Fruit fly (Drosophila melanogaster) whole organism, embryonic: Measurements from ENCODE around the gene CG15625.

ENCODE experiments used
- Asciz ChIP-seq: fragments of 200-800 bp; sonication (Bioruptor generic); optimal IDR thresholded peaks from 2 replicates; lab custom pipeline; 2017; ENCODE audit warnings: missing biosample characterization, mild to moderate bottlenecking, missing genetic modification characterization, missing genetic modification reagents
- CG10209 ChIP-seq: fragments of 200-800 bp; sonication (Bioruptor generic); optimal IDR thresholded peaks from 3 replicates; lab custom pipeline; 2017; ENCODE audit warnings: missing biosample characterization, mild to moderate bottlenecking, missing genetic modification characterization, missing genetic modification reagents
- CG10267 ChIP-seq: fragments of 200-800 bp; sonication (Bioruptor generic); optimal IDR thresholded peaks from 2 replicates; lab custom pipeline; 2018; ENCODE audit warnings: missing biosample characterization, mild to moderate bottlenecking, missing genetic modification characterization, moderate library complexity
- CG10366 ChIP-seq: fragments of 200-800 bp; sonication (Bioruptor generic); IDR thresholded peaks from 2 replicates; pipeline ENCODE4 v1.3.6; 2022; ENCODE audit warnings: missing biosample characterization, missing genetic modification characterization
- CG11247 ChIP-seq: fragments of 200-800 bp; sonication (Bioruptor generic); IDR thresholded peaks from 2 replicates; pipeline ENCODE4 v1.3.6; 2022; ENCODE audit warnings: missing biosample characterization, missing genetic modification characterization
- CG12071 ChIP-seq: fragments of 200-800 bp; sonication (Bioruptor generic); optimal IDR thresholded peaks from 3 replicates; lab custom pipeline; 2018; ENCODE audit warnings: missing biosample characterization, mild to moderate bottlenecking, missing genetic modification characterization
- CG12769 ChIP-seq: fragments of 200-800 bp; sonication (Bioruptor generic); optimal IDR thresholded peaks from 2 replicates; lab custom pipeline; 2019; ENCODE audit warnings: missing biosample characterization, mild to moderate bottlenecking, missing genetic modification characterization, moderate library complexity
- CG13123 ChIP-seq: fragments of 200-800 bp; sonication (Bioruptor generic); optimal IDR thresholded peaks from 2 replicates; lab custom pipeline; 2016; ENCODE audit warnings: missing biosample characterization, missing genetic modification characterization
- CG13287 ChIP-seq: fragments of 200-800 bp; sonication (Bioruptor generic); IDR thresholded peaks from 2 replicates; pipeline ENCODE4 v1.3.6; 2022; ENCODE audit warnings: missing biosample characterization, missing genetic modification characterization; ENCODE audit not compliant: partially characterized antibody
- CG13775 ChIP-seq: fragments of 200-800 bp; sonication (Bioruptor generic); optimal IDR thresholded peaks from 3 replicates; lab custom pipeline; 2017; ENCODE audit warnings: missing biosample characterization, mild to moderate bottlenecking, missing genetic modification characterization
- CG15073 ChIP-seq: fragments of 200-800 bp; sonication (Bioruptor generic); optimal IDR thresholded peaks from 2 replicates; lab custom pipeline; 2016; ENCODE audit warnings: missing biosample characterization, missing genetic modification characterization
- CG1647 ChIP-seq: fragments of 200-800 bp; sonication (Bioruptor generic); optimal IDR thresholded peaks from 3 replicates; lab custom pipeline; 2016; ENCODE audit warnings: missing biosample characterization, missing genetic modification characterization
- CG17385 ChIP-seq: fragments of 200-800 bp; sonication (Bioruptor generic); optimal IDR thresholded peaks from 3 replicates; lab custom pipeline; 2018; ENCODE audit warnings: missing biosample characterization, mild to moderate bottlenecking, missing genetic modification characterization
- CG17612 ChIP-seq: fragments of 200-800 bp; sonication (Bioruptor generic); IDR thresholded peaks from 2 replicates; pipeline ENCODE4 v1.3.6; 2022; ENCODE audit warnings: missing biosample characterization, missing genetic modification characterization
- CG2875 ChIP-seq: fragments of 200-800 bp; sonication (Bioruptor generic); optimal IDR thresholded peaks from 2 replicates; lab custom pipeline; 2017; ENCODE audit warnings: missing biosample characterization, mild to moderate bottlenecking, missing genetic modification characterization, missing genetic modification reagents
- CG30403 ChIP-seq: fragments of 200-800 bp; sonication (Bioruptor generic); optimal IDR thresholded peaks from 3 replicates; lab custom pipeline; 2016; ENCODE audit warnings: missing biosample characterization, missing genetic modification characterization
- CG3838 ChIP-seq: fragments of 200-800 bp; sonication (Bioruptor generic); optimal IDR thresholded peaks from 3 replicates; lab custom pipeline; 2016; ENCODE audit warnings: missing biosample characterization, missing genetic modification characterization
- CG9215 ChIP-seq: fragments of 200-800 bp; sonication (Bioruptor generic); IDR thresholded peaks from 2 replicates; pipeline ENCODE4 v1.3.6; 2022; ENCODE audit warnings: missing biosample characterization, missing genetic modification characterization
- CHES-1-like ChIP-seq: fragments of 200-800 bp; sonication (Bioruptor generic); optimal IDR thresholded peaks from 2 replicates; lab custom pipeline; 2016; ENCODE audit warnings: missing biosample characterization, missing genetic modification characterization
- Dbx ChIP-seq: fragments of 200-800 bp; sonication (Bioruptor generic); IDR thresholded peaks from 3 replicates; pipeline ENCODE4 v1.3.6; 2022; ENCODE audit warnings: missing biosample characterization, missing genetic modification characterization
- Doc2 ChIP-seq: fragments of 200-800 bp; sonication (Bioruptor generic); IDR thresholded peaks from 2 replicates; pipeline ENCODE4 v1.3.6; 2022; ENCODE audit warnings: missing biosample characterization, missing genetic modification characterization
- Doc3 ChIP-seq: fragments of 200-800 bp; sonication (Bioruptor generic); IDR thresholded peaks from 3 replicates; pipeline ENCODE4 v1.3.6; 2022; ENCODE audit warnings: missing biosample characterization, missing genetic modification characterization; ENCODE audit not compliant: partially characterized antibody
- Eip74EF ChIP-seq, 2 experiments: fragments of 200-800 bp in 1 of 2; fragments of >200 bp in 1 of 2; sonication (Bioruptor generic) in 1 of 2; optimal IDR thresholded peaks; 2 replicates each; lab custom pipeline; 2017 to 2019; ENCODE audit warnings: missing biosample characterization in 2 of 2, missing genetic modification characterization in 2 of 2, mild to moderate bottlenecking in 1 of 2, moderate library complexity in 1 of 2
- Ets97D ChIP-seq: fragments of 200-800 bp; sonication (Bioruptor generic); optimal IDR thresholded peaks from 3 replicates; lab custom pipeline; 2016; ENCODE audit warnings: missing biosample characterization, missing genetic modification characterization
- Fer2 ChIP-seq: fragments of 200-800 bp; sonication (Bioruptor generic); optimal IDR thresholded peaks from 2 replicates; lab custom pipeline; 2018; ENCODE audit warnings: missing biosample characterization, mild to moderate bottlenecking, missing genetic modification characterization, moderate library complexity
- Gsc ChIP-seq: fragments of 200-800 bp; sonication (Bioruptor generic); IDR thresholded peaks from 2 replicates; pipeline ENCODE4 v1.3.6; 2022; ENCODE audit warnings: missing biosample characterization, missing genetic modification characterization
- Hmx ChIP-seq: fragments of 200-800 bp; sonication (Bioruptor generic); optimal IDR thresholded peaks from 2 replicates; lab custom pipeline; 2016; ENCODE audit warnings: missing biosample characterization, missing genetic modification characterization
- Mes4 ChIP-seq: fragments of 200-800 bp; sonication (Bioruptor generic); optimal IDR thresholded peaks from 2 replicates; lab custom pipeline; 2016; ENCODE audit warnings: missing biosample characterization, missing genetic modification characterization
- Nf-YA ChIP-seq: fragments of 200-800 bp; sonication (Bioruptor generic); IDR thresholded peaks from 2 replicates; pipeline ENCODE4 v1.3.6; 2022; ENCODE audit warnings: missing biosample characterization, missing genetic modification characterization
- Ssrp ChIP-seq: fragments of 200-800 bp; sonication (Bioruptor generic); optimal IDR thresholded peaks from 2 replicates; lab custom pipeline; 2018; ENCODE audit warnings: missing biosample characterization, mild to moderate bottlenecking, missing genetic modification characterization, moderate library complexity
- Vsx1 ChIP-seq: fragments of 200-800 bp; sonication (Bioruptor generic); optimal IDR thresholded peaks from 2 replicates; lab custom pipeline; 2017; ENCODE audit warnings: missing biosample characterization, mild to moderate bottlenecking, missing genetic modification characterization, missing genetic modification reagents
- aop ChIP-seq: fragments of 200-800 bp; sonication (Bioruptor generic); IDR thresholded peaks from 2 replicates; pipeline ENCODE4 v1.3.6; 2022; ENCODE audit warnings: missing biosample characterization, missing genetic modification characterization
- ase ChIP-seq: fragments of 200-800 bp; sonication (Bioruptor generic); IDR thresholded peaks from 3 replicates; pipeline ENCODE4 v1.3.6; 2022; ENCODE audit warnings: missing biosample characterization, missing genetic modification characterization
- az2 ChIP-seq: fragments of 200-800 bp; sonication (Bioruptor generic); optimal IDR thresholded peaks from 3 replicates; lab custom pipeline; 2016; ENCODE audit warnings: missing biosample characterization, missing genetic modification characterization
- bab2 ChIP-seq: fragments of 200-800 bp; sonication (Bioruptor generic); optimal IDR thresholded peaks from 2 replicates; lab custom pipeline; 2016; ENCODE audit warnings: missing biosample characterization, missing genetic modification characterization
- bowl ChIP-seq: fragments of 200-800 bp; sonication (Bioruptor generic); IDR thresholded peaks from 2 replicates; pipeline ENCODE4 v1.3.6; 2022; ENCODE audit warnings: missing biosample characterization, missing genetic modification characterization
- caup ChIP-seq: fragments of 200-800 bp; sonication (Bioruptor generic); optimal IDR thresholded peaks from 3 replicates; lab custom pipeline; 2017; ENCODE audit warnings: missing biosample characterization, mild to moderate bottlenecking, missing genetic modification characterization, moderate library complexity; ENCODE audit not compliant: severe bottlenecking
- ci ChIP-seq: fragments of 200-800 bp; sonication (Bioruptor generic); IDR thresholded peaks from 3 replicates; pipeline ENCODE4 v1.3.6; 2022; ENCODE audit warnings: missing biosample characterization, missing genetic modification characterization
- dimm ChIP-seq: fragments of 200-800 bp; sonication (Bioruptor generic); IDR thresholded peaks from 2 replicates; pipeline ENCODE4 v1.3.6; 2022; ENCODE audit warnings: missing biosample characterization, missing genetic modification characterization
- klu ChIP-seq: fragments of 200-800 bp; sonication (Bioruptor generic); IDR thresholded peaks from 2 replicates; pipeline ENCODE4 v1.3.6; 2022; ENCODE audit warnings: missing biosample characterization, missing genetic modification characterization
- phol ChIP-seq: fragments of 200-800 bp; sonication (Bioruptor generic); optimal IDR thresholded peaks from 3 replicates; lab custom pipeline; 2018; ENCODE audit warnings: missing biosample characterization, mild to moderate bottlenecking, missing genetic modification characterization, moderate library complexity
- psq ChIP-seq: fragments of 200-800 bp; sonication (Bioruptor generic); optimal IDR thresholded peaks from 2 replicates; lab custom pipeline; 2017; ENCODE audit warnings: missing biosample characterization, missing genetic modification characterization
- scrt ChIP-seq: fragments of 200-800 bp; sonication (Bioruptor generic); optimal IDR thresholded peaks from 2 replicates; lab custom pipeline; 2018; ENCODE audit warnings: missing biosample characterization, mild to moderate bottlenecking, missing genetic modification characterization, moderate library complexity
- shn ChIP-seq: fragments of 200-800 bp; sonication (Bioruptor generic); optimal IDR thresholded peaks from 3 replicates; lab custom pipeline; 2016; ENCODE audit warnings: missing biosample characterization, missing genetic modification characterization
- slou ChIP-seq: fragments of 200-800 bp; sonication (Bioruptor generic); optimal IDR thresholded peaks from 3 replicates; lab custom pipeline; 2016; ENCODE audit warnings: missing biosample characterization, missing genetic modification characterization
- so ChIP-seq: fragments of 200-800 bp; sonication (Bioruptor generic); IDR thresholded peaks from 3 replicates; pipeline ENCODE4 v1.3.6; 2022; ENCODE audit warnings: missing biosample characterization, missing genetic modification characterization
- tup ChIP-seq: fragments of 200-800 bp; sonication (Bioruptor generic); optimal IDR thresholded peaks from 2 replicates; lab custom pipeline; 2016; ENCODE audit warnings: missing biosample characterization, mild to moderate bottlenecking, missing genetic modification characterization, moderate library complexity
- twi ChIP-seq: fragments of 200-800 bp; optimal IDR thresholded peaks from 2 replicates; lab custom pipeline; 2019; ENCODE audit warnings: missing biosample characterization, mild to moderate bottlenecking, missing genetic modification characterization, moderate library complexity
- unpg ChIP-seq: fragments of 200-800 bp; sonication (Bioruptor generic); optimal IDR thresholded peaks from 3 replicates; lab custom pipeline; 2018; ENCODE audit warnings: missing biosample characterization, mild to moderate bottlenecking, missing genetic modification characterization, moderate library complexity
- z ChIP-seq: fragments of 200-800 bp; sonication (Bioruptor generic); IDR thresholded peaks from 3 replicates; pipeline ENCODE4 v1.3.6; 2022; ENCODE audit warnings: missing biosample characterization, missing genetic modification characterization

CG15625 gene

dm6 chr2L:4847191-4847853, 42.5 kb upstream of the CG15625 start, which contains the start of the genes mxt and CG11927 (continued):
- TF ChIP-seq aop (GFP tag; lab: Robert Waterston, UW) (no peak), Doc3 (peak; percentile 90), Asciz (GFP tag; lab: Kevin White, UChicago) (no peak), bowl (GFP tag; lab: Robert Waterston, UW) (no peak), CG12769 (tag; lab: Kevin White, UChicago) (no peak), CG30403 (GFP tag; lab: Kevin White, UChicago) (peak; percentile 76), CG17385 (no peak), phol (tag; lab: Kevin White, UChicago) (peak; percentile 47), unpg (GFP tag; lab: Kevin White, UChicago) (no peak), tup (no peak), CG13287 (peak; percentile 90), shn (GFP tag; lab: Kevin White, UChicago) (peak; percentile 49), CHES-1-like (GFP tag; lab: Kevin White, UChicago) (no peak), scrt (GFP tag; lab: Kevin White, UChicago) (no peak), CG13775 (peak; percentile 59), Hmx (no peak), Eip74EF (GFP tag; optimal IDR thresholded peaks at IDR 0.05; lab: Kevin White, UChicago) (no peak), Ets97D (GFP tag; lab: Kevin White, UChicago) (peak; percentile 41), Dbx (GFP tag; lab: Robert Waterston, UW) (no peak), Fer2 (tag; lab: Kevin White, UChicago) (peak; percentile 12), dimm (GFP tag; lab: Robert Waterston, UW) (no peak), ci (peak; percentile 72), Vsx1 (no peak), CG10267 (tag; lab: Kevin White, UChicago) (peak; percentile 43), CG2875 (GFP tag; lab: Kevin White, UChicago) (no peak), Doc2 (GFP tag; lab: Robert Waterston, UW) (no peak), psq (GFP tag; lab: Kevin White, UChicago) (no peak), CG10366 (GFP tag; lab: Robert Waterston, UW) (peak; percentile 59), caup (no peak), Ssrp (tag; lab: Kevin White, UChicago) (no peak), Nf-YA (no peak), CG11247 (peak; percentile 53), CG10209 (GFP tag; lab: Kevin White, UChicago) (no peak), CG9215 (GFP tag; lab: Robert Waterston, UW) (peak; percentile 24; the same call in 1 of the 2 replicates), CG13123 (GFP tag; lab: Kevin White, UChicago) (no peak), ase (GFP tag; lab: Robert Waterston, UW) (0 out of 3 replicates have a peak, but pooled peaks have one; percentile 29), Mes4 (GFP tag; lab: Kevin White, UChicago) (no peak), klu (GFP tag; lab: Robert Waterston, UW) (no peak), CG17612 (GFP tag; lab: Robert Waterston, UW) (no peak), CG1647 (GFP tag; lab: Kevin White, UChicago) (peak; percentile 31), CG12071 (GFP tag; lab: Kevin White, UChicago) (no peak), CG15073 (GFP tag; lab: Kevin White, UChicago) (no peak), CG3838 (peak; percentile 7), Gsc (GFP tag; lab: Robert Waterston, UW) (0 out of 2 replicates have a peak, but pooled peaks have one; percentile 18), az2 (peak; percentile 68), so (GFP tag; lab: Robert Waterston, UW) (no peak), slou (GFP tag; lab: Kevin White, UChicago) (no peak), z (GFP tag; lab: Robert Waterston, UW) (no peak), bab2 (GFP tag; lab: Kevin White, UChicago) (peak; percentile 38), twi (tag; lab: Kevin White, UChicago) (no peak)
